Fruit fly (Drosophila melanogaster): Measurements from ENCODE around the gene CG31251.

dm6 chr3R:17709623-17710145 is 25.0 kb upstream of the CG31251 start:
- no peak for TF ChIP-seq CG15073 (GFP tag; optimal IDR thresholded peaks at IDR 0.05)
- no peak for TF ChIP-seq tll (GFP tag; optimal IDR thresholded peaks at IDR 0.05)
- no peak for TF ChIP-seq Nf-YA (GFP tag; IDR thresholded peaks at IDR 0.05)
- no peak for TF ChIP-seq CG7372 (GFP tag; IDR thresholded peaks at IDR 0.05)
- no peak for TF ChIP-seq CG4328 (GFP tag; optimal IDR thresholded peaks at IDR 0.05)
